Worm (Caenorhabditis elegans): ENCODE results near the gene F14H12.8.

DNA sequence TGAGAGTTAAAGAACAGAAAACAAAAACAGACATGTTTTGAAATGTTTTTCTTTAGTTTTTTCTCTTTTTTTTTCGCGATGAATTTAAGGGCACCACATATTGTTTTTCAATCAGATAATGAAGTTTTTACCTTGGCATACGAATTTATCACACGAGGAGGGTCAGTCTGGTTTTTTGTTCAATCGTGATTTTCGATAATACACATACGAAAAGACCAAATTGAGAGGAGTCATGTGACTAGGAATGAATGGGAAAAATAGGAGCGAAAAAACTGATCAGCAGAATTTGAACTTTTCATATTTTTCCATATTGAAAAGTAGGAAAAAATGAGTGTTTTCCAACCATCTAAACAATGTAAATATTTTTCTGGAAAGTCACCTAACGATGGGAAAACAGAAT is 21.7 kb upstream of the F14H12.8 start:
- no peak for TF ChIP-seq unc-62 (GFP tag; optimal IDR thresholded peaks at IDR 0.05)
- no peak for TF ChIP-seq ztf-4 (tag; optimal IDR thresholded peaks at IDR 0.05)
- no peak for TF ChIP-seq pha-4 (tag; optimal IDR thresholded peaks at IDR 0.05)
- no peak for TF ChIP-seq fos-1 (tag; optimal IDR thresholded peaks at IDR 0.05)
- no peak for TF ChIP-seq ama-1 (optimal IDR thresholded peaks at IDR 0.05)
- TF ChIP-seq elt-1 (tag; optimal IDR thresholded peaks at IDR 0.05): no peak
- no peak for TF ChIP-seq nhr-12 (tag; optimal IDR thresholded peaks at IDR 0.05)
